Fruit fly (Drosophila melanogaster) whole organism, embryonic: ENCODE data around the gene glu.

ENCODE experiments used
- BEAF-32 ChIP-seq: fragments of 200-800 bp; sonication (Bioruptor generic); optimal IDR thresholded peaks from 3 replicates; lab custom pipeline; 2017; ENCODE audit warnings: missing biosample characterization, missing genetic modification characterization, mild to moderate bottlenecking, moderate library complexity, missing genetic modification reagents
- CG12236 ChIP-seq: fragments of 200-800 bp; sonication (Bioruptor generic); optimal IDR thresholded peaks from 2 replicates; lab custom pipeline; 2016; ENCODE audit warnings: missing biosample characterization, missing genetic modification characterization
- CG12391 ChIP-seq: fragments of 200-800 bp; sonication (Bioruptor generic); optimal IDR thresholded peaks from 3 replicates; lab custom pipeline; 2018; ENCODE audit warnings: missing biosample characterization, mild to moderate bottlenecking, missing genetic modification characterization, moderate library complexity
- CG13287 ChIP-seq: fragments of 200-800 bp; sonication (Bioruptor generic); IDR thresholded peaks from 2 replicates; pipeline ENCODE4 v1.3.6; 2022; ENCODE audit warnings: missing biosample characterization, missing genetic modification characterization; ENCODE audit not compliant: partially characterized antibody
- CG14050 ChIP-seq: fragments of 200-800 bp; sonication (Bioruptor generic); IDR thresholded peaks from 3 replicates; pipeline ENCODE4 v1.3.6; 2022; ENCODE audit warnings: missing biosample characterization, missing genetic modification characterization
- CG14860 ChIP-seq: fragments of 200-800 bp; sonication (Bioruptor generic); IDR thresholded peaks from 3 replicates; pipeline ENCODE4 v1.3.6; 2022; ENCODE audit warnings: missing biosample characterization, missing genetic modification characterization; ENCODE audit not compliant: partially characterized antibody
- CG16815 ChIP-seq: fragments of 200-800 bp; sonication (Bioruptor generic); optimal IDR thresholded peaks from 3 replicates; lab custom pipeline; 2017; ENCODE audit warnings: missing biosample characterization, mild to moderate bottlenecking, missing genetic modification characterization
- CG2889 ChIP-seq: fragments of 200-800 bp; sonication (Bioruptor generic); IDR thresholded peaks from 3 replicates; pipeline ENCODE4 v1.3.6; 2022; ENCODE audit warnings: missing biosample characterization, missing genetic modification characterization
- CG31365 ChIP-seq: fragments of 200-800 bp; sonication (Bioruptor generic); optimal IDR thresholded peaks from 2 replicates; lab custom pipeline; 2018; ENCODE audit warnings: missing biosample characterization, mild to moderate bottlenecking, missing genetic modification characterization
- CG3281 ChIP-seq: fragments of 200-800 bp; sonication (Bioruptor generic); optimal IDR thresholded peaks from 3 replicates; lab custom pipeline; 2017; ENCODE audit warnings: missing biosample characterization, mild to moderate bottlenecking, missing genetic modification characterization
- CG3995 ChIP-seq: fragments of 200-800 bp; sonication (Bioruptor generic); optimal IDR thresholded peaks from 3 replicates; lab custom pipeline; 2016; ENCODE audit warnings: missing biosample characterization, missing genetic modification characterization
- CG4617 ChIP-seq: fragments of 200-800 bp; sonication (Bioruptor generic); optimal IDR thresholded peaks from 3 replicates; lab custom pipeline; 2016; ENCODE audit warnings: missing biosample characterization, missing genetic modification characterization, borderline replicate concordance
- CG4820 ChIP-seq: fragments of 200-800 bp; sonication (Bioruptor generic); optimal IDR thresholded peaks from 3 replicates; lab custom pipeline; 2016; ENCODE audit warnings: missing biosample characterization, missing genetic modification characterization
- CG5245 ChIP-seq: fragments of 200-800 bp; sonication (Bioruptor generic); optimal IDR thresholded peaks from 3 replicates; lab custom pipeline; 2016; ENCODE audit warnings: missing biosample characterization, missing genetic modification characterization
- CG6765 ChIP-seq: fragments of 200-800 bp; sonication (Bioruptor generic); optimal IDR thresholded peaks from 3 replicates; lab custom pipeline; 2017; ENCODE audit warnings: missing biosample characterization, mild to moderate bottlenecking, missing genetic modification characterization
- CG9932 ChIP-seq: fragments of 200-800 bp; sonication (Bioruptor generic); IDR thresholded peaks from 2 replicates; pipeline ENCODE4 v1.3.6; 2022; ENCODE audit warnings: missing biosample characterization, missing genetic modification characterization
- CoRest ChIP-seq: fragments of 200-800 bp; sonication (Bioruptor generic); optimal IDR thresholded peaks from 3 replicates; lab custom pipeline; 2018; ENCODE audit warnings: missing biosample characterization, mild to moderate bottlenecking, missing genetic modification characterization, moderate library complexity
- Dll ChIP-seq: fragments of 200-800 bp; sonication (Bioruptor generic); IDR thresholded peaks from 4 replicates; pipeline ENCODE4 v1.3.6; 2022; ENCODE audit warnings: missing biosample characterization, missing genetic modification characterization; ENCODE audit not compliant: partially characterized antibody
- Ets65A ChIP-seq: fragments of 200-800 bp; sonication (Bioruptor generic); peaks from one replicate; lab custom pipeline; 2016; ENCODE audit warnings: missing biosample characterization, missing genetic modification characterization
- Fer3 ChIP-seq: fragments of 200-800 bp; sonication (Bioruptor generic); optimal IDR thresholded peaks from 2 replicates; lab custom pipeline; 2018; ENCODE audit warnings: missing biosample characterization, mild to moderate bottlenecking, missing genetic modification characterization, moderate library complexity
- HLH3B ChIP-seq: fragments of 200-800 bp; sonication (Bioruptor generic); IDR thresholded peaks from 2 replicates; pipeline ENCODE4 v1.3.6; 2022; ENCODE audit warnings: missing biosample characterization, missing genetic modification characterization
- Lhr ChIP-seq: fragments of 200-800 bp; sonication (Bioruptor generic); optimal IDR thresholded peaks from 3 replicates; lab custom pipeline; 2017; ENCODE audit warnings: mild to moderate bottlenecking, missing biosample characterization, missing genetic modification reagents, missing genetic modification characterization
- NC2β ChIP-seq: fragments of 200-800 bp; sonication (Bioruptor generic); optimal IDR thresholded peaks from 2 replicates; lab custom pipeline; 2016; ENCODE audit warnings: missing biosample characterization, missing genetic modification characterization
- Nf-YC ChIP-seq: fragments of 200-800 bp; optimal IDR thresholded peaks from 3 replicates; lab custom pipeline; 2019; ENCODE audit warnings: missing biosample characterization, mild to moderate bottlenecking, missing genetic modification characterization, moderate library complexity
- Scr ChIP-seq: fragments of 200-800 bp; sonication (Bioruptor generic); IDR thresholded peaks from 2 replicates; pipeline ENCODE4 v1.3.6; 2022; ENCODE audit warnings: missing biosample characterization, missing genetic modification characterization; ENCODE audit not compliant: partially characterized antibody
- Sry-β ChIP-seq: fragments of 200-800 bp; sonication (Bioruptor generic); optimal IDR thresholded peaks from 2 replicates; lab custom pipeline; 2018; ENCODE audit warnings: missing biosample characterization, mild to moderate bottlenecking, missing genetic modification characterization, moderate library complexity
- Xbp1 ChIP-seq: fragments of 200-800 bp; sonication (Bioruptor generic); optimal IDR thresholded peaks from 3 replicates; lab custom pipeline; 2016; ENCODE audit warnings: missing biosample characterization, mild to moderate bottlenecking, missing genetic modification characterization
- ab ChIP-seq: fragments of 200-800 bp; sonication (Bioruptor generic); optimal IDR thresholded peaks from 2 replicates; lab custom pipeline; 2016; ENCODE audit warnings: missing biosample characterization, missing genetic modification characterization
- abd-A ChIP-seq: fragments of 200-800 bp; sonication (Bioruptor generic); optimal IDR thresholded peaks from 3 replicates; lab custom pipeline; 2019; ENCODE audit warnings: missing biosample characterization, mild to moderate bottlenecking, missing genetic modification characterization, moderate library complexity
- ara ChIP-seq: fragments of 200-800 bp; sonication (Bioruptor generic); IDR thresholded peaks from 2 replicates; pipeline ENCODE4 v1.3.6; 2022; ENCODE audit warnings: missing biosample characterization, missing genetic modification characterization
- ase ChIP-seq: fragments of 200-800 bp; sonication (Bioruptor generic); IDR thresholded peaks from 3 replicates; pipeline ENCODE4 v1.3.6; 2022; ENCODE audit warnings: missing biosample characterization, missing genetic modification characterization
- bab2 ChIP-seq: fragments of 200-800 bp; sonication (Bioruptor generic); optimal IDR thresholded peaks from 2 replicates; lab custom pipeline; 2016; ENCODE audit warnings: missing biosample characterization, missing genetic modification characterization
- crc ChIP-seq: fragments of 200-800 bp; sonication (Bioruptor generic); optimal IDR thresholded peaks from 2 replicates; lab custom pipeline; 2016; ENCODE audit warnings: missing biosample characterization, missing genetic modification characterization
- croc ChIP-seq: fragments of 200-800 bp; sonication (Bioruptor generic); conservative IDR thresholded peaks from 3 replicates; pipeline ENCODE4 v1.3.6; 2022; ENCODE audit warnings: missing biosample characterization, missing genetic modification characterization
- crp ChIP-seq, 2 experiments: fragments of 200-800 bp; sonication (Bioruptor generic); optimal IDR thresholded peaks; 2 replicates in 1 of 2; 3 replicates in 1 of 2; lab custom pipeline; 2017; ENCODE audit warnings: missing biosample characterization in 2 of 2, missing genetic modification characterization in 2 of 2, mild to moderate bottlenecking in 1 of 2, moderate library complexity in 1 of 2
- cwo ChIP-seq: fragments of 200-800 bp; sonication (Bioruptor generic); optimal IDR thresholded peaks from 3 replicates; lab custom pipeline; 2017; ENCODE audit warnings: missing biosample characterization, missing genetic modification characterization, mild to moderate bottlenecking, moderate library complexity, missing genetic modification reagents
- ems ChIP-seq: fragments of 200-800 bp; sonication (Bioruptor generic); optimal IDR thresholded peaks from 3 replicates; lab custom pipeline; 2016; ENCODE audit warnings: missing biosample characterization, missing genetic modification characterization
- fu2 ChIP-seq: fragments of 200-800 bp; sonication (Bioruptor generic); optimal IDR thresholded peaks from 2 replicates; lab custom pipeline; 2016; ENCODE audit warnings: missing biosample characterization, missing genetic modification characterization
- hb ChIP-seq: fragments of 200-800 bp; sonication (Bioruptor generic); IDR thresholded peaks from 3 replicates; pipeline ENCODE4 v1.3.6; 2022; ENCODE audit warnings: missing biosample characterization, missing genetic modification characterization; ENCODE audit not compliant: partially characterized antibody
- hbn ChIP-seq: fragments of 200-800 bp; sonication (Bioruptor generic); IDR thresholded peaks from 2 replicates; pipeline ENCODE4 v1.3.6; 2022; ENCODE audit warnings: missing biosample characterization, missing genetic modification characterization; ENCODE audit not compliant: partially characterized antibody
- luna ChIP-seq: fragments of 200-800 bp; sonication (Bioruptor generic); optimal IDR thresholded peaks from 2 replicates; lab custom pipeline; 2016; ENCODE audit warnings: missing biosample characterization, missing genetic modification characterization
- org-1 ChIP-seq: fragments of 200-800 bp; sonication (Bioruptor generic); optimal IDR thresholded peaks from 2 replicates; lab custom pipeline; 2017; ENCODE audit warnings: missing biosample characterization, missing genetic modification characterization
- phol ChIP-seq: fragments of 200-800 bp; sonication (Bioruptor generic); optimal IDR thresholded peaks from 3 replicates; lab custom pipeline; 2018; ENCODE audit warnings: missing biosample characterization, mild to moderate bottlenecking, missing genetic modification characterization, moderate library complexity
- pros ChIP-seq: fragments of 200-800 bp; sonication (Bioruptor generic); optimal IDR thresholded peaks from 3 replicates; lab custom pipeline; 2019; ENCODE audit warnings: missing biosample characterization, mild to moderate bottlenecking, missing genetic modification characterization, moderate library complexity
- schlank ChIP-seq: fragments of 200-800 bp; sonication (Bioruptor generic); optimal IDR thresholded peaks from 2 replicates; lab custom pipeline; 2018; ENCODE audit warnings: missing biosample characterization, mild to moderate bottlenecking, missing genetic modification characterization
- sna ChIP-seq: fragments of 200-800 bp; sonication (Bioruptor generic); IDR thresholded peaks from 2 replicates; pipeline ENCODE4 v1.3.6; 2022; ENCODE audit warnings: missing biosample characterization, missing genetic modification characterization; ENCODE audit not compliant: partially characterized antibody
- stwl ChIP-seq: fragments of 200-800 bp; sonication (Bioruptor generic); optimal IDR thresholded peaks from 3 replicates; lab custom pipeline; 2018; ENCODE audit warnings: missing biosample characterization, mild to moderate bottlenecking, missing genetic modification characterization, moderate library complexity
- tup ChIP-seq: fragments of 200-800 bp; sonication (Bioruptor generic); optimal IDR thresholded peaks from 2 replicates; lab custom pipeline; 2016; ENCODE audit warnings: missing biosample characterization, mild to moderate bottlenecking, missing genetic modification characterization, moderate library complexity
- unpg ChIP-seq: fragments of 200-800 bp; sonication (Bioruptor generic); optimal IDR thresholded peaks from 3 replicates; lab custom pipeline; 2018; ENCODE audit warnings: missing biosample characterization, mild to moderate bottlenecking, missing genetic modification characterization, moderate library complexity

The glu gene

dm6 chr2L:16729556-16729955 lies 8.6 kb downstream of the glu start, which contains the start of gene Tsen2 (continued):
- peak; percentile 38 for TF ChIP-seq Sry-β (GFP tag; lab: Kevin White, UChicago)
- TF ChIP-seq CG12236 = no peak
- TF ChIP-seq ems = no peak
- no peak for TF ChIP-seq hb (GFP tag; lab: Robert Waterston, UW)
- peak; percentile 20 for TF ChIP-seq Lhr
- TF ChIP-seq luna (GFP tag; lab: Kevin White, UChicago) = no peak
- TF ChIP-seq stwl (tag; lab: Kevin White, UChicago) = peak; percentile 31
- no peak for TF ChIP-seq Dll
- no peak for TF ChIP-seq unpg (GFP tag; lab: Kevin White, UChicago)
- TF ChIP-seq ab (GFP tag; lab: Kevin White, UChicago) = no peak
- TF ChIP-seq CG13287 (GFP tag; lab: Robert Waterston, UW) = peak; percentile 21; the same call in 1 of the 2 replicates
- peak; percentile 16 for TF ChIP-seq CG12391 (tag; lab: Kevin White, UChicago)
- TF ChIP-seq abd-A = no peak
- no peak for TF ChIP-seq org-1 (GFP tag; lab: Kevin White, UChicago)

dm6 chr2L:16727578-16728023 lies 10.6 kb downstream of the glu start, which contains the start of gene VhaSFD:
VhaSFD (minus strand) TSS chr2L:16727826.
- peak; percentile 34 for TF ChIP-seq fu2 (GFP tag; lab: Kevin White, UChicago)
- TF ChIP-seq Ets65A (GFP tag; lab: Kevin White, UChicago) = no peak
- TF ChIP-seq CG9932 = peak; percentile 53
- TF ChIP-seq CG14050 (GFP tag; lab: Robert Waterston, UW) = no peak
- TF ChIP-seq crc (GFP tag; lab: Kevin White, UChicago) = no peak
- TF ChIP-seq hbn (GFP tag; lab: Robert Waterston, UW) = peak; percentile 64
- TF ChIP-seq CG4820 (GFP tag; lab: Kevin White, UChicago) = no peak
- TF ChIP-seq pros = no peak
- TF ChIP-seq HLH3B (GFP tag; lab: Robert Waterston, UW) = no peak
- TF ChIP-seq crp (GFP tag; optimal IDR thresholded peaks at IDR 0.05; lab: Kevin White, UChicago) = peak in 1 of 2 experiments; percentile 78
- peak; percentile 55 for TF ChIP-seq CG3995 (GFP tag; lab: Kevin White, UChicago)
- TF ChIP-seq CG6765 (GFP tag; lab: Kevin White, UChicago) = peak; percentile 62
- TF ChIP-seq CG2889 = no peak
- peak; percentile 47; the same call in 2 of the 3 replicates for TF ChIP-seq CG14860 (GFP tag; lab: Robert Waterston, UW)
- peak; percentile 62 for TF ChIP-seq BEAF-32 (GFP tag; lab: Kevin White, UChicago)
- TF ChIP-seq CG13287 (GFP tag; lab: Robert Waterston, UW) = peak; percentile 83
- peak; percentile 36 for TF ChIP-seq Nf-YC (tag; lab: Kevin White, UChicago)
- no peak for TF ChIP-seq NC2β (GFP tag; lab: Kevin White, UChicago)
- no peak for TF ChIP-seq ara
- no peak for TF ChIP-seq CG31365 (tag; lab: Kevin White, UChicago)
- TF ChIP-seq cwo = peak; percentile 62
- TF ChIP-seq Fer3 = no peak
- TF ChIP-seq CG16815 (GFP tag; lab: Kevin White, UChicago) = no peak
- TF ChIP-seq bab2 = no peak
- peak; percentile 36 for TF ChIP-seq CG3281 (GFP tag; lab: Kevin White, UChicago)
- TF ChIP-seq CG4617 (GFP tag; lab: Kevin White, UChicago) = peak; percentile 71
- peak; percentile 71 for TF ChIP-seq sna (GFP tag; lab: Robert Waterston, UW)
- TF ChIP-seq croc = no peak
- peak; percentile 35 for TF ChIP-seq phol (tag; lab: Kevin White, UChicago)
- TF ChIP-seq tup (GFP tag; lab: Kevin White, UChicago) = no peak
- peak; percentile 48 for TF ChIP-seq CoRest (tag; lab: Kevin White, UChicago)
- no peak for TF ChIP-seq schlank
- TF ChIP-seq ase (GFP tag; lab: Robert Waterston, UW) = no peak
- peak; percentile 30 for TF ChIP-seq Xbp1 (GFP tag; lab: Kevin White, UChicago)
- TF ChIP-seq Scr (GFP tag; lab: Robert Waterston, UW) = peak; percentile 49
- no peak for TF ChIP-seq CG5245 (GFP tag; lab: Kevin White, UChicago)
